Worm (Caenorhabditis elegans): Measurements from ENCODE around the gene T17A3.12.

The T17A3.12 gene

DNA sequence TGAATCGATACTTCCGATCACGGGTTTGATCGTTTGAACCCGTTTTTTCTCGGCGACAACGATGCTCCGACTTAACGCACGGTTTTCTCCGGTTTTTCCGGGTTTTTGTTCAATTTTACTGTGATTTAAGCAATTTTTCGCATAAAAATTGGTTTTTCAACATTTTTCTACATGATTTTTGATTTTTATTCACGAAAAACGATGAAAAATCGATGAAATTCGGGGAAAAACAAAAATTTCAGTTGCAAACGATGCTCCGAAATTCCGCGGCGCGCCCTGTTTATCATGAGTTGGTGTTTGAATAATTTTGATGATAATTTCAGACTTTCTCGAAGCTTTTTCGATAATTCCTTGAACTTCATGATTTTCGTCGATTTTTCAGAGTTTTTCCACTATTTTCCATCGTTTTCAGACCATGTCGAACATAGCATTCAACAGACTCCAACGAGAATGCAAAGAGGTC lies 43.5 kb upstream of the T17A3.12 start, which contains the start of gene ubc-20 (continued):
- TF ChIP-seq lsl-1 (GFP tag; optimal IDR thresholded peaks at IDR 0.05) = no peak
- TF ChIP-seq C06A6.2 (GFP tag; conservative IDR thresholded peaks at IDR 0.05) = no peak
- TF ChIP-seq sptf-2 (GFP tag; optimal IDR thresholded peaks at IDR 0.05) = no peak
- TF ChIP-seq Y79H2A.3 (GFP tag; conservative IDR thresholded peaks at IDR 0.05) = no peak
- no peak for TF ChIP-seq dpl-1 (GFP tag; optimal IDR thresholded peaks at IDR 0.05)

DNA sequence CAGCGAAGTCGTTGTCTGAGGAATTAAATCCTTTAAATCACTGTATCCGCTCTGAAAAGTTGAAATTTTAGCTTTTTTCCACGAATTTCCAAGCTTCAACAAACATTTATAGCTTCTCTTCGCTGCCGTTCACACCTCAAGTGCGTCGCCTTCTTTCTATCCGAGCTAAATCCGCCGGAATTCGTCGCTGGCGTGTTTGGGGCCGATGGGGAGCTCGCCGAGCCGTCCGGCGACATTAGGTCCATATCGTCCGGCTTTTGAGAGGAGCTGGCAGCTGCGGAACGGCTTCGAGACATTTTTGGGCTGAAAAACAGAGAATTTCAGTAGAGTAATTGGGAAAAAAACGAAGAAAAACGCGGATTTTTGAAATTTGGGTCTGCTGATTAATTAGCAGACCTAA lies 42.9 kb upstream of the T17A3.12 start, which contains the start of gene mxl-2:
Gene mxl-2 (minus strand): TSS at position 303 of the 400 bp plus-strand sequence.
- TF ChIP-seq zfh-2 (GFP tag; conservative IDR thresholded peaks at IDR 0.05) = peak; percentile 68
- no peak for TF ChIP-seq madf-6 (GFP tag; IDR thresholded peaks at IDR 0.05)

DNA sequence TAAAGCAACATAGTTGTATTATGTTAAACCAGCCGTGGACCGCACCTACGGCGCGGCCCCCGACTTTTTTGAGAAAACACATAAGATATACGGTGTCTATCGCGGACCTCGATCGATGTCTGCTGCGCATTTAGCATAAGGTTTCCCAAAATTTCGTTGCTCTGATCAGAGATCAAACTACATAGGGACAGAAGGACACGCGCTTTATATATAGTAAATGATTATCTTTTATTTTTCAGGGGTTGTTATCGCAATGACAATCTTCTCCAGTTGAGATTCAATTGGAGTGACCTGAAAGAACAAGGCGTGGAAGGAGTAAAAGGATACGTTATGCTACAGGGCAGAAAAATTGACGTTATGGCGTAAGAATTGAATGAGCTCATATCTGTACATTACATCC lies 40.9 kb upstream of the T17A3.12 start:
- TF ChIP-seq snpc-4 (GFP tag; optimal IDR thresholded peaks at IDR 0.05) (peak; percentile 32), snpc-4 (tag; optimal IDR thresholded peaks at IDR 0.05) (peak in 2 of 4 experiments; percentile 87 to 90), D2030.7 (GFP tag; IDR thresholded peaks at IDR 0.05) (0 out of 2 replicates have a peak, but pooled peaks have one; percentile 13), attf-6 (GFP tag; IDR thresholded peaks at IDR 0.05) (peak; percentile 53; the same call in 1 of the 2 replicates), snpc-1.1 (tag; optimal IDR thresholded peaks at IDR 0.05; ENCODE audit: insufficient read depth) (peak; percentile 75), pbrm-1 (GFP tag; IDR thresholded peaks at IDR 0.05) (0 out of 2 replicates have a peak, but pooled peaks have one; percentile 32), hmg-1.2 (GFP tag; IDR thresholded peaks at IDR 0.05) (peak; percentile 49), B0336.3 (GFP tag; IDR thresholded peaks at IDR 0.05) (0 out of 2 replicates have a peak, but pooled peaks have one; percentile 31), Y56A3A.18 (GFP tag; IDR thresholded peaks at IDR 0.05) (0 out of 2 replicates have a peak, but pooled peaks have one; percentile 8)

DNA sequence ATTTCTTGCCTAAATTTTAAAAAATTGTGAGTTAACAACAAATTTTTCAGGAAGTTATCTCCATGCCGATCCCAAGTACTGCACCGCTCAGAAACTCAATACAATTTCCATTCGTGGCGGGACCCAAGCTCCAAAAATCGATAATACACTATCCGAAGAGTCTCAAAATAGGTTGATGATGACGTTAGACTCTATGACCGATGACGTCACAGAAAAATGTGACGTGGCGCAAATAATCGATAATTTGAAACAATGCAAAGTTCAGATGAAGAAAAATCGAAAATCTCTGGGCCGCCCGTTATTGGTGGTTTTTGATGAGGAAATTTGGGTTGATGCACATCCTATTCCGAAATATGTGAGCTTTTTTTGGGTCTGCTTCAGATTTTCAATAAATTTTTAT lies 39.4 kb upstream of the T17A3.12 start:
- TF ChIP-seq ceh-58 (GFP tag; IDR thresholded peaks at IDR 0.05) (no peak), ets-4 (GFP tag; optimal IDR thresholded peaks at IDR 0.05) (no peak), lin-26 (GFP tag; IDR thresholded peaks at IDR 0.05) (no peak), sdz-38 (tag; optimal IDR thresholded peaks at IDR 0.05) (no peak), let-607 (tag; optimal IDR thresholded peaks at IDR 0.05) (no peak), lsl-1 (GFP tag; optimal IDR thresholded peaks at IDR 0.05) (no peak), T26A5.8 (tag; optimal IDR thresholded peaks at IDR 0.05) (no peak), B0019.2 (GFP tag; conservative IDR thresholded peaks at IDR 0.05) (no peak), lag-1 (GFP tag; IDR thresholded peaks at IDR 0.05) (no peak), B0035.1 (tag; optimal IDR thresholded peaks at IDR 0.05) (no peak), attf-5 (GFP tag; optimal IDR thresholded peaks at IDR 0.05) (no peak), Y95B8A.8 (GFP tag; IDR thresholded peaks at IDR 0.05) (no peak), dox-1 (GFP tag; IDR thresholded peaks at IDR 0.05) (no peak), hrde-1 (tag; optimal IDR thresholded peaks at IDR 0.05; ENCODE audit: borderline replicate concordance) (no peak), nhr-179 (tag; optimal IDR thresholded peaks at IDR 0.05) (no peak), fkh-3 (tag; optimal IDR thresholded peaks at IDR 0.05) (no peak), Y56A3A.18 (GFP tag; IDR thresholded peaks at IDR 0.05) (no peak), aptf-3 (GFP tag; IDR thresholded peaks at IDR 0.05) (no peak), sea-2 (GFP tag; IDR thresholded peaks at IDR 0.05) (no peak), F57C9.4 (tag; optimal IDR thresholded peaks at IDR 0.05) (no peak)

Data from whole organism, young adult.